Worm (Caenorhabditis elegans) whole organism, young adult: Measurements from ENCODE around the gene ptrn-1.

Experiments
- B0336.3 ChIP-seq: fragments of 200-800 bp; sonication (Bioruptor generic); IDR thresholded peaks from 2 replicates; pipeline ENCODE4 v1.3.6; 2022; ENCODE audit warnings: missing genetic modification characterization, missing compliant biosample characterization
- F10E7.11 ChIP-seq: sonication (generic microtip); optimal IDR thresholded peaks from 2 replicates; lab custom pipeline; 2017; ENCODE audit warnings: mild to moderate bottlenecking, missing genetic modification characterization, moderate library complexity, missing compliant biosample characterization
- F33H1.4 ChIP-seq: fragments of 200-800 bp; sonication (Bioruptor generic); IDR thresholded peaks from 2 replicates; pipeline ENCODE4 v1.3.6; 2022; ENCODE audit warnings: missing genetic modification reagents, missing genetic modification characterization, missing compliant biosample characterization
- F52B5.7 ChIP-seq: sonication (generic microtip); optimal IDR thresholded peaks from 2 replicates; lab custom pipeline; 2016; ENCODE audit warnings: mild to moderate bottlenecking, missing genetic modification characterization, missing compliant biosample characterization
- F55B11.4 ChIP-seq: sonication (generic microtip); optimal IDR thresholded peaks from 2 replicates; lab custom pipeline; 2016; ENCODE audit warnings: missing compliant biosample characterization, missing genetic modification characterization, borderline replicate concordance; ENCODE audit not compliant: insufficient read depth
- F57A8.1 ChIP-seq: fragments of 200-800 bp; sonication (Bioruptor generic); optimal IDR thresholded peaks from 2 replicates; lab custom pipeline; 2018; ENCODE audit warnings: mild to moderate bottlenecking, missing genetic modification characterization, moderate library complexity, missing compliant biosample characterization
- K12H6.12 ChIP-seq: fragments of 200-800 bp; sonication (Bioruptor generic); optimal IDR thresholded peaks from 2 replicates; lab custom pipeline; 2018; ENCODE audit warnings: mild to moderate bottlenecking, missing genetic modification characterization, missing compliant biosample characterization
- T07F8.4 ChIP-seq: sonication (generic microtip); optimal IDR thresholded peaks from 2 replicates; lab custom pipeline; 2016; ENCODE audit warnings: mild to moderate bottlenecking, missing genetic modification characterization, moderate library complexity, missing compliant biosample characterization
- Y56A3A.18 ChIP-seq: fragments of 200-800 bp; sonication (Bioruptor generic); IDR thresholded peaks from 2 replicates; pipeline ENCODE4 v1.3.6; 2022; ENCODE audit warnings: missing genetic modification reagents, missing genetic modification characterization, missing compliant biosample characterization
- Y67H2A.10 ChIP-seq: fragments of 200-800 bp; sonication (Bioruptor generic); conservative IDR thresholded peaks from 2 replicates; pipeline ENCODE4 v1.3.6; 2022; ENCODE audit warnings: missing genetic modification reagents, missing genetic modification characterization, missing compliant biosample characterization
- Y95B8A.8 ChIP-seq: fragments of 200-800 bp; sonication (Bioruptor generic); IDR thresholded peaks from 2 replicates; pipeline ENCODE4 v1.3.6; 2022; ENCODE audit warnings: missing genetic modification reagents, missing genetic modification characterization, missing compliant biosample characterization
- ZK185.1 ChIP-seq: sonication (generic microtip); optimal IDR thresholded peaks from 2 replicates; lab custom pipeline; 2016; ENCODE audit warnings: mild to moderate bottlenecking, missing genetic modification characterization, missing compliant biosample characterization; ENCODE audit not compliant: poor library complexity, severe bottlenecking
- atf-7 ChIP-seq: sonication (generic microtip); optimal IDR thresholded peaks from 2 replicates; lab custom pipeline; 2017; ENCODE audit warnings: mild to moderate bottlenecking, missing genetic modification characterization, missing compliant biosample characterization
- attf-5 ChIP-seq: fragments of 200-800 bp; sonication (Bioruptor generic); optimal IDR thresholded peaks from 2 replicates; lab custom pipeline; 2018; ENCODE audit warnings: mild to moderate bottlenecking, missing genetic modification characterization, missing compliant biosample characterization
- ccch-3 ChIP-seq: fragments of 200-800 bp; sonication (Bioruptor generic); optimal IDR thresholded peaks from 2 replicates; lab custom pipeline; 2018; ENCODE audit warnings: mild to moderate bottlenecking, missing genetic modification characterization, missing compliant biosample characterization
- ceh-100 ChIP-seq: fragments of 200-800 bp; sonication (Bioruptor generic); IDR thresholded peaks from 2 replicates; pipeline ENCODE4 v1.3.6; 2022; ENCODE audit warnings: missing genetic modification reagents, missing genetic modification characterization, missing compliant biosample characterization
- ceh-27 ChIP-seq: fragments of 200-800 bp; sonication (Bioruptor generic); optimal IDR thresholded peaks from 2 replicates; lab custom pipeline; 2018; ENCODE audit warnings: mild to moderate bottlenecking, missing genetic modification characterization, moderate library complexity, missing compliant biosample characterization
- ceh-40 ChIP-seq: fragments of 200-800 bp; sonication (Bioruptor generic); IDR thresholded peaks from 2 replicates; pipeline ENCODE4 v1.3.6; 2022; ENCODE audit warnings: missing genetic modification characterization, missing compliant biosample characterization
- ceh-79 ChIP-seq: sonication (generic microtip); optimal IDR thresholded peaks from 2 replicates; lab custom pipeline; 2017; ENCODE audit warnings: mild to moderate bottlenecking, missing genetic modification characterization, missing compliant biosample characterization
- ceh-91 ChIP-seq: fragments of 200-800 bp; sonication (Bioruptor generic); IDR thresholded peaks from 2 replicates; pipeline ENCODE4 v1.3.6; 2022; ENCODE audit warnings: missing genetic modification reagents, missing genetic modification characterization, missing compliant biosample characterization
- chd-7 ChIP-seq: sonication (generic microtip); optimal IDR thresholded peaks from 2 replicates; lab custom pipeline; 2016; ENCODE audit warnings: mild to moderate bottlenecking, missing genetic modification characterization, moderate library complexity, missing compliant biosample characterization
- dox-1 ChIP-seq: fragments of 200-800 bp; sonication (Bioruptor generic); IDR thresholded peaks from 2 replicates; pipeline ENCODE4 v1.3.6; 2022; ENCODE audit warnings: missing genetic modification reagents, missing genetic modification characterization, missing compliant biosample characterization
- dpff-1 ChIP-seq: sonication (generic microtip); optimal IDR thresholded peaks from 2 replicates; lab custom pipeline; 2017; ENCODE audit warnings: mild to moderate bottlenecking, missing genetic modification characterization, missing compliant biosample characterization
- egl-44 ChIP-seq: fragments of 200-800 bp; sonication (Bioruptor generic); IDR thresholded peaks from 2 replicates; pipeline ENCODE4 v1.3.6; 2022; ENCODE audit warnings: missing genetic modification reagents, missing genetic modification characterization, missing compliant biosample characterization
- egrh-3 ChIP-seq: fragments of 200-800 bp; sonication (Bioruptor generic); IDR thresholded peaks from 2 replicates; pipeline ENCODE4 v1.3.6; 2022; ENCODE audit warnings: missing genetic modification reagents, missing genetic modification characterization, missing compliant biosample characterization
- ets-4 ChIP-seq: fragments of 200-800 bp; sonication (Bioruptor generic); optimal IDR thresholded peaks from 2 replicates; lab custom pipeline; 2018; ENCODE audit warnings: mild to moderate bottlenecking, missing genetic modification characterization, missing compliant biosample characterization
- gei-17 ChIP-seq: fragments of 200-800 bp; sonication (Bioruptor generic); optimal IDR thresholded peaks from 2 replicates; lab custom pipeline; 2018; ENCODE audit warnings: mild to moderate bottlenecking, missing genetic modification characterization, missing compliant biosample characterization
- him-1 ChIP-seq: sonication (generic microtip); optimal IDR thresholded peaks from 2 replicates; lab custom pipeline; 2016; ENCODE audit warnings: missing genotype, missing genetic modification reagents, missing genetic modification characterization, missing compliant biosample characterization
- hlh-26 ChIP-seq: fragments of 200-800 bp; sonication (Bioruptor generic); conservative IDR thresholded peaks from 2 replicates; pipeline ENCODE4 v1.3.6; 2022; ENCODE audit warnings: missing genetic modification reagents, missing genetic modification characterization, missing compliant biosample characterization
- lin-40 ChIP-seq: sonication (generic microtip); optimal IDR thresholded peaks from 2 replicates; lab custom pipeline; 2016; ENCODE audit warnings: missing genetic modification characterization, mild to moderate bottlenecking, missing compliant biosample characterization, missing genotype, missing genetic modification reagents
- lin-54 ChIP-seq: fragments of 200-800 bp; sonication (Bioruptor generic); optimal IDR thresholded peaks from 2 replicates; lab custom pipeline; 2018; ENCODE audit warnings: mild to moderate bottlenecking, missing genetic modification characterization, missing compliant biosample characterization
- lsl-1 ChIP-seq: fragments of 200-800 bp; sonication (Bioruptor generic); optimal IDR thresholded peaks from 2 replicates; lab custom pipeline; 2018; ENCODE audit warnings: mild to moderate bottlenecking, missing genetic modification characterization, moderate library complexity, missing compliant biosample characterization
- lsy-27 ChIP-seq: sonication (generic microtip); optimal IDR thresholded peaks from 2 replicates; lab custom pipeline; 2017; ENCODE audit warnings: missing genetic modification characterization, mild to moderate bottlenecking, missing compliant biosample characterization, antibody characterized with exemption, missing genotype, borderline replicate concordance; ENCODE audit not compliant: insufficient read depth
- mel-28 ChIP-seq: sonication (generic microtip); optimal IDR thresholded peaks from 2 replicates; lab custom pipeline; 2016; ENCODE audit warnings: borderline replicate concordance, mild to moderate bottlenecking, missing genetic modification characterization, missing compliant biosample characterization
- mes-4 ChIP-seq: sonication (generic microtip); optimal IDR thresholded peaks from 2 replicates; lab custom pipeline; 2016; ENCODE audit warnings: missing genotype, missing genetic modification characterization, missing compliant biosample characterization
- nfya-2 ChIP-seq: fragments of 200-800 bp; sonication (Bioruptor generic); IDR thresholded peaks from 2 replicates; pipeline ENCODE4 v1.3.6; 2022; ENCODE audit warnings: missing genetic modification reagents, missing genetic modification characterization, missing compliant biosample characterization
- nhr-27 ChIP-seq: fragments of 200-800 bp; sonication (Bioruptor generic); optimal IDR thresholded peaks from 2 replicates; lab custom pipeline; 2018; ENCODE audit warnings: mild to moderate bottlenecking, missing genetic modification characterization, moderate library complexity, missing compliant biosample characterization
- nhr-90 ChIP-seq: sonication (generic microtip); optimal IDR thresholded peaks from 2 replicates; lab custom pipeline; 2016; ENCODE audit warnings: missing genotype, mild to moderate bottlenecking, missing genetic modification characterization, missing compliant biosample characterization
- sdz-38 ChIP-seq: sonication (generic microtip); optimal IDR thresholded peaks from 2 replicates; lab custom pipeline; 2016; ENCODE audit warnings: missing genotype, missing genetic modification characterization, missing compliant biosample characterization
- sea-2 ChIP-seq: fragments of 200-800 bp; sonication (Bioruptor generic); IDR thresholded peaks from 2 replicates; pipeline ENCODE4 v1.3.6; 2022; ENCODE audit warnings: missing genetic modification characterization, missing compliant biosample characterization
- somi-1 ChIP-seq: fragments of 200-800 bp; sonication (Bioruptor generic); optimal IDR thresholded peaks from 2 replicates; lab custom pipeline; 2018; ENCODE audit warnings: mild to moderate bottlenecking, missing genetic modification characterization, missing compliant biosample characterization
- sptf-2 ChIP-seq: fragments of 200-800 bp; sonication (Bioruptor generic); optimal IDR thresholded peaks from 2 replicates; lab custom pipeline; 2018; ENCODE audit warnings: mild to moderate bottlenecking, missing genetic modification characterization, missing compliant biosample characterization
- tlf-1 ChIP-seq: fragments of 200-800 bp; sonication (Bioruptor generic); optimal IDR thresholded peaks from 2 replicates; lab custom pipeline; 2018; ENCODE audit warnings: mild to moderate bottlenecking, missing genetic modification characterization, missing compliant biosample characterization
- unc-62 ChIP-seq: fragments of 150-350 bp; optimal IDR thresholded peaks from 2 replicates; lab custom pipeline; 2014; ENCODE audit warnings: missing biosample characterization, missing genetic modification reagents, missing genetic modification characterization
- zfh-2 ChIP-seq: fragments of 200-800 bp; sonication (Bioruptor generic); conservative IDR thresholded peaks from 2 replicates; pipeline ENCODE4 v1.3.6; 2022; ENCODE audit warnings: missing genetic modification reagents, missing genetic modification characterization, missing compliant biosample characterization
- zim-3 ChIP-seq: sonication (generic microtip); optimal IDR thresholded peaks from 2 replicates; lab custom pipeline; 2017; ENCODE audit warnings: mild to moderate bottlenecking, missing genetic modification characterization, moderate library complexity, missing compliant biosample characterization
- ztf-18 ChIP-seq: sonication (generic microtip); optimal IDR thresholded peaks from 2 replicates; lab custom pipeline; 2016; ENCODE audit warnings: missing genotype, mild to moderate bottlenecking, missing genetic modification characterization, missing compliant biosample characterization
- ztf-3 ChIP-seq: fragments of 200-800 bp; sonication (Bioruptor generic); optimal IDR thresholded peaks from 2 replicates; lab custom pipeline; 2018; ENCODE audit warnings: mild to moderate bottlenecking, missing genetic modification characterization, missing compliant biosample characterization
- ztf-6 ChIP-seq: fragments of 200-800 bp; sonication (Bioruptor generic); IDR thresholded peaks from 2 replicates; pipeline ENCODE4 v1.3.6; 2022; ENCODE audit warnings: missing genetic modification reagents, missing genetic modification characterization, missing compliant biosample characterization

The ptrn-1 gene

ce11 chrX:17063749-17064252, 33.8 kb upstream of the ptrn-1 start (continued):
- TF ChIP-seq nfya-2 (GFP tag; lab: Robert Waterston, UW) (no peak), chd-7 (tag; lab: Kevin White, UChicago) (peak; percentile 74), lsl-1 (GFP tag; lab: Kevin White, UChicago) (no peak), Y56A3A.18 (GFP tag; lab: Robert Waterston, UW) (no peak), egrh-3 (no peak), B0336.3 (GFP tag; lab: Robert Waterston, UW) (peak; percentile 62), T07F8.4 (tag; lab: Kevin White, UChicago) (no peak), Y67H2A.10 (no peak), ceh-40 (GFP tag; lab: Robert Waterston, UW) (no peak), nhr-90 (tag; lab: Kevin White, UChicago) (no peak), ztf-3 (GFP tag; lab: Kevin White, UChicago) (no peak), F55B11.4 (tag; lab: Kevin White, UChicago) (no peak), ceh-27 (GFP tag; lab: Kevin White, UChicago) (no peak), sea-2 (no peak), dpff-1 (tag; lab: Kevin White, UChicago) (no peak), tlf-1 (peak; percentile 67), K12H6.12 (tag; lab: Kevin White, UChicago) (peak; percentile 1), sdz-38 (tag; lab: Kevin White, UChicago) (no peak), ccch-3 (GFP tag; lab: Kevin White, UChicago) (no peak), F10E7.11 (tag; lab: Kevin White, UChicago) (no peak), lsy-27 (tag; lab: Kevin White, UChicago) (no peak), egl-44 (GFP tag; lab: Robert Waterston, UW) (no peak), lin-40 (peak; percentile 83), dox-1 (GFP tag; lab: Robert Waterston, UW) (peak; percentile 64), F57A8.1 (GFP tag; lab: Kevin White, UChicago) (no peak), ceh-91 (GFP tag; lab: Robert Waterston, UW) (no peak), ZK185.1 (tag; lab: Kevin White, UChicago) (peak; percentile 29), ets-4 (GFP tag; lab: Kevin White, UChicago) (no peak), nhr-27 (tag; lab: Kevin White, UChicago) (no peak), F33H1.4 (no peak), attf-5 (peak; percentile 23), mes-4 (no peak), ceh-79 (no peak), ceh-100 (no peak), Y95B8A.8 (no peak), ztf-6 (GFP tag; lab: Robert Waterston, UW) (no peak), ztf-18 (no peak), zfh-2 (GFP tag; lab: Robert Waterston, UW) (peak; percentile 51; the same call in 1 of the 2 replicates), mel-28 (tag; lab: Kevin White, UChicago) (no peak), him-1 (tag; lab: Kevin White, UChicago) (no peak), F52B5.7 (no peak), sptf-2 (GFP tag; lab: Kevin White, UChicago) (no peak), hlh-26 (GFP tag; lab: Robert Waterston, UW) (no peak), unc-62 (GFP tag; lab: Kevin White, UChicago) (peak; percentile 40), zim-3 (tag; lab: Kevin White, UChicago) (no peak), gei-17 (GFP tag; lab: Kevin White, UChicago) (no peak), somi-1 (peak; percentile 89), lin-54 (GFP tag; lab: Kevin White, UChicago) (peak; percentile 28), atf-7 (tag; lab: Kevin White, UChicago) (peak; percentile 74)
